Worm (Caenorhabditis elegans): ENCODE data around the gene magi-1.

Gene magi-1

ce11 chrIV:11695634-11696033 lies 19.2 kb upstream of the magi-1 start:
- TF ChIP-seq Y56A3A.18 (GFP tag; IDR thresholded peaks at IDR 0.05) = no peak
- no peak for TF ChIP-seq F52B5.7 (tag; optimal IDR thresholded peaks at IDR 0.05)
- TF ChIP-seq mes-4 (tag; optimal IDR thresholded peaks at IDR 0.05) = no peak
- no peak for TF ChIP-seq tbx-9 (tag; optimal IDR thresholded peaks at IDR 0.05; ENCODE audit: borderline replicate concordance)
- no peak for TF ChIP-seq ztf-25 (GFP tag; IDR thresholded peaks at IDR 0.05)
- peak; percentile 54 for TF ChIP-seq F49E8.2 (tag; optimal IDR thresholded peaks at IDR 0.05; ENCODE audit: insufficient read depth)
- no peak for TF ChIP-seq F37B4.10 (GFP tag; IDR thresholded peaks at IDR 0.05)
- TF ChIP-seq Y79H2A.3 (GFP tag; conservative IDR thresholded peaks at IDR 0.05) = no peak
- TF ChIP-seq unc-62 (GFP tag; optimal IDR thresholded peaks at IDR 0.05) = no peak
- TF ChIP-seq ztf-18 (tag; optimal IDR thresholded peaks at IDR 0.05) = no peak
- peak; percentile 41 for TF ChIP-seq tlf-1 (GFP tag; optimal IDR thresholded peaks at IDR 0.05)
- TF ChIP-seq fkh-3 (tag; optimal IDR thresholded peaks at IDR 0.05) = no peak
- TF ChIP-seq snpc-1.1 (tag; optimal IDR thresholded peaks at IDR 0.05; ENCODE audit: insufficient read depth) = no peak
- no peak for TF ChIP-seq madf-10 (tag; optimal IDR thresholded peaks at IDR 0.05)
- peak; percentile 97 for TF ChIP-seq xnd-1 (tag; optimal IDR thresholded peaks at IDR 0.05)
- TF ChIP-seq ccch-3 (GFP tag; optimal IDR thresholded peaks at IDR 0.05) = no peak
- no peak for TF ChIP-seq F55B11.4 (tag; optimal IDR thresholded peaks at IDR 0.05; ENCODE audit: borderline replicate concordance, insufficient read depth)
- TF ChIP-seq sea-2 (GFP tag; IDR thresholded peaks at IDR 0.05) = no peak
- TF ChIP-seq nhr-90 (tag; optimal IDR thresholded peaks at IDR 0.05) = no peak
- no peak for TF ChIP-seq nhr-179 (tag; optimal IDR thresholded peaks at IDR 0.05)
- no peak for TF ChIP-seq lsy-27 (tag; optimal IDR thresholded peaks at IDR 0.05; ENCODE audit: borderline replicate concordance, insufficient read depth)
- TF ChIP-seq F22D6.2 (tag; optimal IDR thresholded peaks at IDR 0.05) = no peak
- TF ChIP-seq let-607 (tag; optimal IDR thresholded peaks at IDR 0.05) = no peak
- TF ChIP-seq bed-1 (GFP tag; IDR thresholded peaks at IDR 0.05) = no peak
- TF ChIP-seq akir-1 (GFP tag; optimal IDR thresholded peaks at IDR 0.05) = no peak
- TF ChIP-seq lag-1 (GFP tag; IDR thresholded peaks at IDR 0.05) = no peak
- no peak for TF ChIP-seq mcd-1 (GFP tag; IDR thresholded peaks at IDR 0.05)
- no peak for TF ChIP-seq K12H6.12 (tag; optimal IDR thresholded peaks at IDR 0.05)
- TF ChIP-seq efl-1 (GFP tag; optimal IDR thresholded peaks at IDR 0.05) = peak; percentile 49
- TF ChIP-seq dpl-1 (GFP tag; optimal IDR thresholded peaks at IDR 0.05) = no peak
- TF ChIP-seq nhr-120 (GFP tag; IDR thresholded peaks at IDR 0.05) = no peak
- TF ChIP-seq lir-1 (GFP tag; conservative IDR thresholded peaks at IDR 0.05) = no peak
- no peak for TF ChIP-seq ceh-79 (tag; optimal IDR thresholded peaks at IDR 0.05)
- TF ChIP-seq lin-35 (GFP tag; optimal IDR thresholded peaks at IDR 0.05) = no peak
- TF ChIP-seq hsf-1 (GFP tag; IDR thresholded peaks at IDR 0.05) = no peak
- no peak for TF ChIP-seq hlh-12 (tag; optimal IDR thresholded peaks at IDR 0.05)
- no peak for TF ChIP-seq ceh-100 (GFP tag; IDR thresholded peaks at IDR 0.05)
- no peak for TF ChIP-seq rec-8 (tag; optimal IDR thresholded peaks at IDR 0.05)
- TF ChIP-seq B0035.1 (tag; optimal IDR thresholded peaks at IDR 0.05) = no peak
- peak; percentile 12 for TF ChIP-seq hrde-1 (tag; optimal IDR thresholded peaks at IDR 0.05; ENCODE audit: borderline replicate concordance)
- TF ChIP-seq cebp-1 (GFP tag; IDR thresholded peaks at IDR 0.05) = no peak
- TF ChIP-seq cebp-1 (tag; optimal IDR thresholded peaks at IDR 0.05) = no peak
- no peak for TF ChIP-seq nhr-80 (tag; optimal IDR thresholded peaks at IDR 0.05)
- peak; percentile 25 for TF ChIP-seq snpc-3.4 (tag; optimal IDR thresholded peaks at IDR 0.05)
- no peak for TF ChIP-seq B0336.3 (GFP tag; IDR thresholded peaks at IDR 0.05)
- TF ChIP-seq cebp-2 (GFP tag; IDR thresholded peaks at IDR 0.05) = no peak
- TF ChIP-seq repo-1 (tag; optimal IDR thresholded peaks at IDR 0.05) = no peak
- no peak for TF ChIP-seq ceh-40 (GFP tag; IDR thresholded peaks at IDR 0.05)
- TF ChIP-seq lin-54 (GFP tag; optimal IDR thresholded peaks at IDR 0.05) = peak; percentile 63
